Fruit fly (Drosophila melanogaster) whole organism, prepupa: ENCODE data around the gene CCT4.

Source experiments
- CG10631 ChIP-seq: fragments of 200-800 bp; sonication (Bioruptor generic); optimal IDR thresholded peaks from 2 replicates; lab custom pipeline; 2016; ENCODE audit warnings: missing biosample characterization, missing genetic modification characterization
- CG10669 ChIP-seq: fragments of 200-800 bp; sonication (Bioruptor generic); optimal IDR thresholded peaks from 3 replicates; lab custom pipeline; 2018; ENCODE audit warnings: missing biosample characterization, mild to moderate bottlenecking, missing genetic modification characterization, moderate library complexity
- CG1621 ChIP-seq: fragments of 200-800 bp; sonication (Bioruptor generic); optimal IDR thresholded peaks from 3 replicates; lab custom pipeline; 2018; ENCODE audit warnings: missing biosample characterization, mild to moderate bottlenecking, missing genetic modification characterization
- CG16779 ChIP-seq: fragments of 200-800 bp; sonication (Bioruptor generic); optimal IDR thresholded peaks from 3 replicates; lab custom pipeline; 2017; ENCODE audit warnings: missing biosample characterization, mild to moderate bottlenecking, missing genetic modification characterization
- CG3032 ChIP-seq: fragments of 200-800 bp; optimal IDR thresholded peaks from 2 replicates; lab custom pipeline; 2019; ENCODE audit warnings: missing biosample characterization, mild to moderate bottlenecking, missing genetic modification characterization, moderate library complexity
- CG31627 ChIP-seq: fragments of 200-800 bp; sonication (Bioruptor generic); optimal IDR thresholded peaks from 3 replicates; lab custom pipeline; 2016; ENCODE audit warnings: missing biosample characterization, missing genetic modification characterization
- CG34406 ChIP-seq: fragments of 200-800 bp; sonication (Bioruptor generic); optimal IDR thresholded peaks from 3 replicates; lab custom pipeline; 2016; ENCODE audit warnings: missing biosample characterization, missing genetic modification characterization
- CG4318 ChIP-seq: fragments of 200-800 bp; sonication (Bioruptor generic); optimal IDR thresholded peaks from 3 replicates; lab custom pipeline; 2017; ENCODE audit warnings: missing biosample characterization, mild to moderate bottlenecking, missing genetic modification characterization
- CG6163 ChIP-seq: fragments of 200-800 bp; sonication (Bioruptor generic); IDR thresholded peaks from 3 replicates; pipeline ENCODE4 v1.3.6; 2022; ENCODE audit warnings: missing biosample characterization, missing genetic modification characterization
- CG6276 ChIP-seq: fragments of 200-800 bp; sonication (Bioruptor generic); optimal IDR thresholded peaks from 2 replicates; lab custom pipeline; 2017; ENCODE audit warnings: missing biosample characterization, mild to moderate bottlenecking, missing genetic modification characterization
- CG7368 ChIP-seq: fragments of 200-800 bp; sonication (Bioruptor generic); optimal IDR thresholded peaks from 3 replicates; lab custom pipeline; 2016; ENCODE audit warnings: missing biosample characterization, missing genetic modification characterization
- CG8119 ChIP-seq: fragments of 200-800 bp; sonication (Bioruptor generic); IDR thresholded peaks from 3 replicates; pipeline ENCODE4 v1.3.6; 2022; ENCODE audit warnings: missing biosample characterization, missing genetic modification characterization
- CG8632 ChIP-seq: fragments of 200-800 bp; sonication (Bioruptor generic); optimal IDR thresholded peaks from 3 replicates; lab custom pipeline; 2016; ENCODE audit warnings: missing biosample characterization, missing genetic modification characterization
- CG9139 ChIP-seq: fragments of 200-800 bp; sonication (Bioruptor generic); optimal IDR thresholded peaks from 3 replicates; lab custom pipeline; 2017; ENCODE audit warnings: missing biosample characterization, mild to moderate bottlenecking, missing genetic modification characterization
- Ets21C ChIP-seq: fragments of 200-800 bp; sonication (Bioruptor generic); optimal IDR thresholded peaks from 3 replicates; lab custom pipeline; 2016; ENCODE audit warnings: missing biosample characterization, missing genetic modification characterization
- Ets96B ChIP-seq: fragments of 200-800 bp; optimal IDR thresholded peaks from 2 replicates; lab custom pipeline; 2019; ENCODE audit warnings: missing biosample characterization, mild to moderate bottlenecking, missing genetic modification characterization, moderate library complexity
- Hr38 ChIP-seq: sonication (Bioruptor generic); optimal IDR thresholded peaks from 2 replicates; lab custom pipeline; 2016; ENCODE audit warnings: missing biosample characterization, missing genetic modification characterization
- Hr39 ChIP-seq: fragments of 200-800 bp; sonication (Bioruptor generic); optimal IDR thresholded peaks from 2 replicates; lab custom pipeline; 2016; ENCODE audit warnings: missing biosample characterization, missing genetic modification characterization
- Hr4 ChIP-seq: fragments of 200-800 bp; sonication (Bioruptor generic); optimal IDR thresholded peaks from 3 replicates; lab custom pipeline; 2016; ENCODE audit warnings: missing biosample characterization, missing genetic modification characterization
- Lpt ChIP-seq: fragments of 200-800 bp; sonication (Bioruptor generic); optimal IDR thresholded peaks from 3 replicates; lab custom pipeline; 2016; ENCODE audit warnings: missing biosample characterization, missing genetic modification characterization
- Smox ChIP-seq: fragments of 200-800 bp; sonication (Bioruptor generic); optimal IDR thresholded peaks from 3 replicates; lab custom pipeline; 2016; ENCODE audit warnings: missing biosample characterization, missing genetic modification characterization
- Sox102F ChIP-seq: fragments of 200-800 bp; sonication (Bioruptor generic); optimal IDR thresholded peaks from 2 replicates; lab custom pipeline; 2016; ENCODE audit warnings: missing biosample characterization, mild to moderate bottlenecking, missing genetic modification characterization
- Sox15 ChIP-seq: fragments of 200-800 bp; sonication (Bioruptor generic); optimal IDR thresholded peaks from 3 replicates; lab custom pipeline; 2016; ENCODE audit warnings: missing biosample characterization, missing genetic modification characterization
- cyc ChIP-seq: fragments of 200-800 bp; sonication (Bioruptor generic); optimal IDR thresholded peaks from 3 replicates; lab custom pipeline; 2016; ENCODE audit warnings: missing biosample characterization, missing genetic modification characterization
- dac ChIP-seq: fragments of 200-800 bp; sonication (Bioruptor generic); optimal IDR thresholded peaks from 2 replicates; lab custom pipeline; 2017; ENCODE audit warnings: missing biosample characterization, mild to moderate bottlenecking, missing genetic modification characterization
- esn ChIP-seq: fragments of 200-800 bp; sonication (Bioruptor generic); optimal IDR thresholded peaks from 2 replicates; lab custom pipeline; 2016; ENCODE audit warnings: missing biosample characterization, mild to moderate bottlenecking, missing genetic modification characterization, moderate library complexity
- fkh ChIP-seq: fragments of 200-800 bp; sonication (Bioruptor generic); optimal IDR thresholded peaks from 3 replicates; lab custom pipeline; 2017; ENCODE audit warnings: missing biosample characterization, mild to moderate bottlenecking, missing genetic modification characterization, moderate library complexity
- lz ChIP-seq: fragments of 200-800 bp; sonication (Bioruptor generic); optimal IDR thresholded peaks from 3 replicates; lab custom pipeline; 2016; ENCODE audit warnings: missing biosample characterization, missing genetic modification characterization
- net ChIP-seq: fragments of 200-800 bp; sonication (Bioruptor generic); optimal IDR thresholded peaks from 3 replicates; lab custom pipeline; 2016; ENCODE audit warnings: missing biosample characterization, missing genetic modification characterization
- pdm3 ChIP-seq: fragments of 200-800 bp; sonication (Bioruptor generic); optimal IDR thresholded peaks from 3 replicates; lab custom pipeline; 2016; ENCODE audit warnings: missing biosample characterization, missing genetic modification characterization
- salr ChIP-seq, 2 experiments: fragments of 200-800 bp; sonication (Bioruptor generic); optimal IDR thresholded peaks; 3 replicates each; lab custom pipeline; 2016 to 2018; ENCODE audit warnings: missing biosample characterization in 2 of 2, missing genetic modification characterization in 2 of 2, mild to moderate bottlenecking in 1 of 2
- spab ChIP-seq: fragments of 200-800 bp; sonication (Bioruptor generic); optimal IDR thresholded peaks from 2 replicates; lab custom pipeline; 2017; ENCODE audit warnings: missing biosample characterization, mild to moderate bottlenecking, missing genetic modification characterization, missing genetic modification reagents
- vri ChIP-seq: fragments of 200-800 bp; sonication (Bioruptor generic); optimal IDR thresholded peaks from 3 replicates; lab custom pipeline; 2016; ENCODE audit warnings: missing biosample characterization, mild to moderate bottlenecking, missing genetic modification characterization

CCT4 gene

dm6 chr2L:12697223-12697622, 4.5 kb upstream of the CCT4 start, which contains the start of gene CG5781:
Gene CG5781 (minus strand): TSS chr2L:12697323.
- TF ChIP-seq CG31627 (no peak), CG9139 (GFP tag; lab: Kevin White, UChicago) (no peak), Hr4 (no peak), esn (GFP tag; lab: Kevin White, UChicago) (no peak), Lpt (GFP tag; lab: Kevin White, UChicago) (no peak), Ets21C (GFP tag; lab: Kevin White, UChicago) (no peak), CG4318 (GFP tag; lab: Kevin White, UChicago) (no peak), CG8632 (no peak), CG3032 (tag; lab: Kevin White, UChicago) (no peak), CG34406 (GFP tag; lab: Kevin White, UChicago) (no peak), CG6276 (GFP tag; lab: Kevin White, UChicago) (no peak), net (no peak), CG8119 (GFP tag; lab: Robert Waterston, UW) (no peak), Smox (no peak), CG7368 (GFP tag; lab: Kevin White, UChicago) (no peak), salr (GFP tag; optimal IDR thresholded peaks at IDR 0.05; lab: Kevin White, UChicago) (no peak), CG10631 (GFP tag; lab: Kevin White, UChicago) (no peak), Sox15 (GFP tag; lab: Kevin White, UChicago) (no peak), CG1621 (no peak)

DNA sequence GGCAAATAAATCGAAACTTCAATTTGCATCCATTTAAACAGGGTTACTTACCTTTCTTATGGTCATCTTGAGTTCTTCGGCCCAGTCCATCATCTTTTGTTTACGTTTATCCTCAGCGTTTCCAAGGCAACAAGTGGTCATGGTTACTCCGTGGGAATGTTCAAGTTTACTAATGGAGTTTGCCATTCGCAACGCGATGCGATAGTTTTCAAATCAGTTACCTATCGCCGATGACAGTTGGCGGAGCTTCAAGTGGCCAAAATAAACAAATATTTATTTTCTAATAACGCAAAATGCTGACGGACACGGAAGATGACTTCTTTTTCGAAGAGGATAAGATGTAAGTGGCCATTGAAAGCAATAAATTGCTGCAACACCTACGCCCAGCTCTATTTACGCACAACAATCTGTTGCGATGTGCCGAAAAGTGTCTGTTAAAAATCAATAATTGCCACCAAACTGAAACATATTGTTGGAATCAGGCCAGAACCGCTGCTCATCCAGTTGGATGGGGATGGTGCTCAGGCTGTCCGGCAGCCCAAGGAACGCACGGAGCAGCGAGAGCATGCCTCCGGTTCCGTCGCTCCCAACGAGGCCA, 2.2 kb upstream of the CCT4 start, which contains the start of the genes IFT43 and PICK1:
Gene IFT43, minus strand, starts transcription at position 166 of the 598 bp plus-strand sequence.
Gene PICK1, plus strand, starts transcription at position 211 of the 598 bp plus-strand sequence.
- no peak for TF ChIP-seq dac (GFP tag; lab: Kevin White, UChicago)
- no peak for TF ChIP-seq pdm3 (GFP tag; lab: Kevin White, UChicago)
- TF ChIP-seq fkh (GFP tag; lab: Kevin White, UChicago) = peak; percentile 95
- no peak for TF ChIP-seq Hr39
- TF ChIP-seq Sox102F (GFP tag; lab: Kevin White, UChicago) = no peak

dm6 chr2L:12689281-12689765, 3.4 kb downstream of the CCT4 start:
- no peak for TF ChIP-seq CG16779 (tag; lab: Kevin White, UChicago)
- no peak for TF ChIP-seq CG8119 (GFP tag; lab: Robert Waterston, UW)
- TF ChIP-seq Ets96B (tag; lab: Kevin White, UChicago) = no peak
- TF ChIP-seq CG10669 (GFP tag; lab: Kevin White, UChicago) = no peak
- TF ChIP-seq cyc (GFP tag; lab: Kevin White, UChicago) = no peak
- TF ChIP-seq Hr4 = no peak
- no peak for TF ChIP-seq CG3032 (tag; lab: Kevin White, UChicago)
- TF ChIP-seq Hr39 = no peak
- no peak for TF ChIP-seq lz (GFP tag; lab: Kevin White, UChicago)
- no peak for TF ChIP-seq CG34406 (GFP tag; lab: Kevin White, UChicago)
- no peak for TF ChIP-seq CG31627
- no peak for TF ChIP-seq spab

- TF ChIP-seq Hr39 (no peak), Hr4 (no peak), CG16779 (tag; lab: Kevin White, UChicago) (no peak), CG10669 (GFP tag; lab: Kevin White, UChicago) (no peak), CG10631 (GFP tag; lab: Kevin White, UChicago) (no peak), CG31627 (no peak), CG34406 (GFP tag; lab: Kevin White, UChicago) (no peak), CG6163 (GFP tag; lab: Robert Waterston, UW) (no peak), salr (GFP tag; optimal IDR thresholded peaks at IDR 0.05; lab: Kevin White, UChicago) (no peak), Hr38 (no peak), dac (GFP tag; lab: Kevin White, UChicago) (no peak), CG6276 (GFP tag; lab: Kevin White, UChicago) (no peak), vri (GFP tag; lab: Kevin White, UChicago) (no peak)
Observed at dm6 chr2L:12686811-12687210, 5.9 kb downstream of the CCT4 start.
